Worm (Caenorhabditis elegans) whole organism, L1 larva: ENCODE data around the gene vab-19.

ENCODE experiments used
- C34B4.2 ChIP-seq: sonication (generic microtip); optimal IDR thresholded peaks from 2 replicates; lab custom pipeline; 2017; ENCODE audit warnings: mild to moderate bottlenecking, missing genetic modification characterization, missing compliant biosample characterization
- egl-27 ChIP-seq, 2 experiments: fragments of 150-350 bp in 1 of 2; sonication (generic microtip); optimal IDR thresholded peaks; 3 replicates each; lab custom pipeline; 2017 to 2018; ENCODE audit warnings: missing biosample characterization in 2 of 2, missing genetic modification characterization in 2 of 2, missing genetic modification reagents in 2 of 2
- pqm-1 ChIP-seq: sonication (generic microtip); optimal IDR thresholded peaks from 3 replicates; lab custom pipeline; 2017; ENCODE audit warnings: missing biosample characterization, missing genetic modification characterization

- TF ChIP-seq egl-27 (tag; optimal IDR thresholded peaks at IDR 0.05; lab: Kevin White, UChicago) (no peak), C34B4.2 (tag; lab: Kevin White, UChicago) (no peak), pqm-1 (tag; lab: Kevin White, UChicago) (no peak)
Observed at ce11 chrII:2440312-2440711, 2.8 kb upstream of the vab-19 start.
